Worm (Caenorhabditis elegans) whole organism, L4 larva: ENCODE results near the gene C07A9.10.

Source experiments
- ama-1 ChIP-seq: fragments of 150-350 bp; optimal IDR thresholded peaks from 2 replicates; lab custom pipeline; 2014; ENCODE audit warnings: inconsistent platforms, mixed read lengths
- ceh-62 ChIP-seq: sonication (generic microtip); optimal IDR thresholded peaks from 2 replicates; lab custom pipeline; 2017; ENCODE audit warnings: missing biosample characterization, missing genetic modification characterization
- ceh-82 ChIP-seq: sonication (generic microtip); optimal IDR thresholded peaks from 2 replicates; lab custom pipeline; 2017; ENCODE audit warnings: missing biosample characterization, missing genetic modification characterization
- dpl-1 ChIP-seq: fragments of 150-350 bp; optimal IDR thresholded peaks from 2 replicates; lab custom pipeline; 2014; ENCODE audit warnings: missing biosample characterization, missing genetic modification reagents, missing genetic modification characterization
- dve-1 ChIP-seq: sonication (generic microtip); optimal IDR thresholded peaks from 2 replicates; lab custom pipeline; 2017; ENCODE audit warnings: antibody characterized with exemption, mild to moderate bottlenecking, missing genetic modification characterization, missing compliant biosample characterization; ENCODE audit not compliant: insufficient read depth
- hlh-30 ChIP-seq: sonication (generic microtip); optimal IDR thresholded peaks from 2 replicates; lab custom pipeline; 2017; ENCODE audit warnings: antibody characterized with exemption, mild to moderate bottlenecking, missing genetic modification characterization, missing compliant biosample characterization; ENCODE audit not compliant: insufficient read depth
- lin-29 ChIP-seq: fragments of 200-800 bp; sonication (Bioruptor generic); IDR thresholded peaks from 2 replicates; pipeline ENCODE4 v1.3.6; 2022; ENCODE audit warnings: missing genetic modification reagents, missing genetic modification characterization, missing compliant biosample characterization
- mes-2 ChIP-seq: sonication (generic microtip); optimal IDR thresholded peaks from 2 replicates; lab custom pipeline; 2016; ENCODE audit warnings: missing genotype, mild to moderate bottlenecking, missing genetic modification characterization, missing compliant biosample characterization; ENCODE audit not compliant: poor library complexity, severe bottlenecking
- nhr-25 ChIP-seq: sonication (generic microtip); optimal IDR thresholded peaks from 2 replicates; lab custom pipeline; 2017; ENCODE audit warnings: missing genetic modification characterization, mild to moderate bottlenecking, missing compliant biosample characterization, antibody characterized with exemption, moderate library complexity, borderline replicate concordance; ENCODE audit not compliant: insufficient read depth
- nhr-76 ChIP-seq: fragments of 150-350 bp; optimal IDR thresholded peaks from 2 replicates; lab custom pipeline; 2014; ENCODE audit warnings: missing biosample characterization, missing genetic modification characterization
- nhr-77 ChIP-seq: fragments of 150-350 bp; optimal IDR thresholded peaks from 2 replicates; lab custom pipeline; 2014; ENCODE audit warnings: missing biosample characterization, missing genetic modification characterization

ce11 chrIII:9645099-9645498, 40.8 kb downstream of the C07A9.10 start:
- TF ChIP-seq ama-1 (lab: Kevin White, UChicago) (no peak), ceh-62 (no peak), dve-1 (tag; lab: Kevin White, UChicago) (no peak), mes-2 (tag; lab: Kevin White, UChicago) (no peak), ceh-82 (tag; lab: Kevin White, UChicago) (no peak), nhr-77 (tag; lab: Kevin White, UChicago) (no peak), nhr-25 (no peak), dpl-1 (GFP tag; lab: Kevin White, UChicago) (no peak), hlh-30 (tag; lab: Kevin White, UChicago) (no peak), nhr-76 (tag; lab: Kevin White, UChicago) (no peak), lin-29 (no peak)
